Fruit fly (Drosophila melanogaster) whole organism, wandering third instar larva: ENCODE data around the gene CG42718.

Experiments
- Abd-B ChIP-seq: fragments of >200 bp; optimal IDR thresholded peaks from 2 replicates; lab custom pipeline; 2017; ENCODE audit warnings: missing biosample characterization, missing genetic modification characterization
- CG9705 ChIP-seq: fragments of 200-800 bp; sonication (Bioruptor generic); optimal IDR thresholded peaks from 2 replicates; lab custom pipeline; 2018; ENCODE audit warnings: missing biosample characterization, mild to moderate bottlenecking, missing genetic modification characterization
- Dfd ChIP-seq: fragments of >200 bp; optimal IDR thresholded peaks from 2 replicates; lab custom pipeline; 2017; ENCODE audit warnings: missing biosample characterization, missing genetic modification characterization
- Hnf4 ChIP-seq: fragments of 200-800 bp; sonication (Bioruptor generic); optimal IDR thresholded peaks from 2 replicates; lab custom pipeline; 2016; ENCODE audit warnings: missing biosample characterization, mild to moderate bottlenecking, missing genetic modification characterization
- Myc ChIP-seq: fragments of >200 bp; optimal IDR thresholded peaks from 2 replicates; lab custom pipeline; 2017
- Sp1 ChIP-seq: fragments of 200-800 bp; sonication (Bioruptor generic); optimal IDR thresholded peaks from 3 replicates; lab custom pipeline; 2019; ENCODE audit warnings: missing biosample characterization, mild to moderate bottlenecking, missing genetic modification characterization, moderate library complexity
- Vsx2 ChIP-seq: fragments of 200-300, 225-300 bp; sonication (Bioruptor generic); optimal IDR thresholded peaks from 2 replicates; lab custom pipeline; 2018; ENCODE audit warnings: missing biosample characterization, missing genetic modification characterization; ENCODE audit not compliant: partially characterized antibody
- h ChIP-seq: fragments of 200-800 bp; sonication (Bioruptor generic); optimal IDR thresholded peaks from 3 replicates; lab custom pipeline; 2016; ENCODE audit warnings: missing biosample characterization, mild to moderate bottlenecking, missing genetic modification characterization
- psq ChIP-seq: fragments of 200-800 bp; sonication (Bioruptor generic); optimal IDR thresholded peaks from 3 replicates; lab custom pipeline; 2017; ENCODE audit warnings: missing biosample characterization, mild to moderate bottlenecking, missing genetic modification characterization, moderate library complexity
- rgr ChIP-seq: fragments of 200-800 bp; sonication (Bioruptor generic); optimal IDR thresholded peaks from 3 replicates; lab custom pipeline; 2016; ENCODE audit warnings: missing biosample characterization, mild to moderate bottlenecking, missing genetic modification characterization
- sage ChIP-seq: fragments of 200-800 bp; sonication (Bioruptor generic); optimal IDR thresholded peaks from 2 replicates; lab custom pipeline; 2016; ENCODE audit warnings: missing biosample characterization, mild to moderate bottlenecking, missing genetic modification characterization
- usp ChIP-seq: fragments of >200 bp; optimal IDR thresholded peaks from 2 replicates; lab custom pipeline; 2017; ENCODE audit warnings: missing biosample characterization, missing genetic modification characterization

- no peak for TF ChIP-seq usp (GFP tag; lab: Kevin White, UChicago)
- no peak for TF ChIP-seq psq (GFP tag; lab: Kevin White, UChicago)
- TF ChIP-seq Vsx2 (GFP tag; lab: Kevin White, UChicago) = no peak
- TF ChIP-seq Sp1 (GFP tag; lab: Kevin White, UChicago) = no peak
- TF ChIP-seq h (GFP tag; lab: Kevin White, UChicago) = no peak
- TF ChIP-seq Dfd (GFP tag; lab: Kevin White, UChicago) = no peak
- TF ChIP-seq Hnf4 (GFP tag; lab: Kevin White, UChicago) = no peak
- TF ChIP-seq sage (GFP tag; lab: Kevin White, UChicago) = no peak
- no peak for TF ChIP-seq Myc (lab: Kevin White, UChicago)
- TF ChIP-seq CG9705 = no peak
- TF ChIP-seq Abd-B (GFP tag; lab: Kevin White, UChicago) = no peak
- TF ChIP-seq rgr (GFP tag; lab: Kevin White, UChicago) = no peak
Observed at dm6 chr3L:16319399-16319906, 1.6 kb downstream of the CG42718 start, which contains the start of the genes CG13041 and CG13060.
